Worm (Caenorhabditis elegans): ENCODE results near the gene srx-4.

DNA sequence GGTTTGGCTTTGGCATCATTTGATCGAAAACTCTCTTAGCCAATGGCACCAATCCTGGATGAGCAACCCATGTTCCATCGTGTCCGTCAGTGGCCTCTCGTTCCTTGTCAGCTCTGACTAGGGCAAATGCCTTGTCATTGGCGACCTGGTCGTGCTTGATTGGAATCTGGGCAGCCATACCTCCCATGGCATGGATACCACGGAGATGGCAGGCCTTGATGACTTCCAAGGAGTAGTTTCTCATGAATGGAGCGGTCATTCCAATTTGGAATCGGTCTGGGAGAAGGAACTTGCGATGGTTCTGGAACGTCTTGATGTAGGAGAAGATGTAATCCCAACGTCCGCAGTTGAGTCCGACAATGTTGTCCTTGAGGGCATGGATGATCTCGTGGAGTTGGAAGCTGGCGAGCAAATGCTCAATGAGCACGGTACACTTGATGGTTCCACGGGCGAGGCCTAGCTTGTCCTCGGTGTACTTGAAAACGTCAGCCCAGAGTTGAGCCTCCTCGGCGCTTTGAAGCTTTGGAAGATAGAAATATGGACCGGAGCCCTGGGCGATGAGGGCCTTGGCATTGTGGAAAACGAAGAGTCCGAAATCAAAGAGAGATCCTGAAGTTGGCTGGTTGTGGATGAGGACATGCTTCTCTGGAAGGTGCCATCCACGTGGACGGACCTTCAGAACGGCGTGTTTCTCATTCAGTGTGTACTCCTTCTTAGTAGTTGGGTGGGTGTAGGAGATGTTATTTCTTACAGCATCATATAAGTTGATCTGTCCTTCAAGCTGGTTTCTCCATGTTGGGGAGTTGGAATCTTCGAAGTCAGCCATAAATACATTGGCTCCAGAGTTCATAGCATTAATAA, 32.6 kb upstream of the srx-4 start:
- TF ChIP-seq tra-4 (tag; optimal IDR thresholded peaks at IDR 0.05), result no peak
- TF ChIP-seq F13C5.2 (tag; optimal IDR thresholded peaks at IDR 0.05), result no peak
- TF ChIP-seq tbx-11 (GFP tag; IDR thresholded peaks at IDR 0.05), result no peak
- no peak for TF ChIP-seq flt-1 (GFP tag; IDR thresholded peaks at IDR 0.05)
- no peak for TF ChIP-seq scrt-1 (GFP tag; IDR thresholded peaks at IDR 0.05)
- no peak for TF ChIP-seq ets-7 (tag; optimal IDR thresholded peaks at IDR 0.05)
- TF ChIP-seq pes-1 (GFP tag; IDR thresholded peaks at IDR 0.05), result no peak
- no peak for TF ChIP-seq aly-1 (tag; optimal IDR thresholded peaks at IDR 0.05)
- TF ChIP-seq ama-1 (optimal IDR thresholded peaks at IDR 0.05), result no peak
- TF ChIP-seq tbx-37 (GFP tag; conservative IDR thresholded peaks at IDR 0.05), result no peak
- TF ChIP-seq ceh-36 (tag; optimal IDR thresholded peaks at IDR 0.05), result no peak
- TF ChIP-seq B0310.2 (tag; optimal IDR thresholded peaks at IDR 0.05), result no peak
- TF ChIP-seq ceh-13 (GFP tag; optimal IDR thresholded peaks at IDR 0.05), result no peak
- TF ChIP-seq sea-1 (GFP tag; conservative IDR thresholded peaks at IDR 0.05), result no peak

Measured in whole organism, early embryonic.